ENCODE assay signal across 1 fruit fly cellular context in the genomic region with DNA sequence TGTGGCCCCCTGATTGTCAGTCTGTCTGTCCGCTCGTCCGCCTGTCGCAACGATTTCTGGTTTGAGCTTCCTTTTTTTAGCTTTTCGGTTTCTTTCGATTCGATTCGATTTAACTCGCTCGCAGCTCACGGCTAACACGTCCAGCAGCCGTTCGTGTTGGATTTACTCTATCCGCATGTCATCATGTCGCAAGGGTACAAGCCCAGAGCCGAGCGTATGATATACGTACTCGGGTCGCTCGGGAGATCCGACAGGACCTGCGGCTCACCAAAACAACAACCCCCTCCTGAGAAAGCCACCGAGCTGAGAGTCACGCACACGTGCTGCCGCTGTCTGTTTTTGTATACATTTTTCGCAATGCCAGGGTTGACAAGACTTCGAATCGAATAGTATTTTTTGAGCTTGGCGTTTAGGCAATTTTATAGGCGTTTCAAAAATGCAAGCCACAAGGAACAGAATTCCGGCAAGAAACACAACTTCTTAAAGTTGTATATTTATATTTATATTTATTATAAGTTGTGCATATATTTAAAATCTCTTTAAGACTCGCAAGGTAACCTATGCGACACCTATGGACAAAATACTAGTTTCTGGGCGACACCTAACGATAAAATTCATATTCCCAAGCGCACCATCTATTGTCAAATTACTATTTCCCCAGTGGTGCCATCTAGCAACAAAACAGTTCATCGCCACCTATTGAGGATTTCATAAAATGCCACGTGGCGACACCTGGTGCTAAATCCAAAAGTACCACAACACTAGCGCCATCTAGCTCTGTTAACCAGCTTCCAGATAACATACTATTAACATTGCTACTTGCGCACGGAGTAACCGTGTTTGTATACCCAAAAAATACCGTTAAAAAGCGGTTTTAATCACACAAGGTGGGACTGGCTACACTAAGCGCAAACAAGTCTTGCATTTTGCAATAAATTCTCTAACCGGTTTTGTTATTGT.
TF ChIP-seq lines count a peak whose summit lies in the region.

TSS of gene CG2993 (minus strand) at position 353 of the 960 bp plus-strand sequence.
TSS of gene sgll (plus strand) at position 871 of the 960 bp plus-strand sequence.

TF ChIP-seq in whole organism, embryonic, 481 proteins besides CTCF, POLR2A, EP300 and RAD21 (continued from another document):
- TF ChIP-seq CG4730 (GFP tag; IDR thresholded peaks at IDR 0.05; lab: Robert Waterston, UW): peak; percentile 92
- peak; percentile 86 for TF ChIP-seq cwo (GFP tag; optimal IDR thresholded peaks at IDR 0.05; lab: Kevin White, UChicago)
- TF ChIP-seq ara (GFP tag; IDR thresholded peaks at IDR 0.05; lab: Robert Waterston, UW): peak; percentile 82
- TF ChIP-seq CG7372 (GFP tag; IDR thresholded peaks at IDR 0.05; lab: Robert Waterston, UW): peak; percentile 83
- peak; percentile 78 for TF ChIP-seq Ets97D (GFP tag; optimal IDR thresholded peaks at IDR 0.05; lab: Kevin White, UChicago)
- peak; percentile 97 for TF ChIP-seq CG8944 (GFP tag; optimal IDR thresholded peaks at IDR 0.05; lab: Kevin White, UChicago)
- TF ChIP-seq kah (GFP tag; optimal IDR thresholded peaks at IDR 0.05; lab: Kevin White, UChicago): no peak
- peak; percentile 82 for TF ChIP-seq Usf (GFP tag; optimal IDR thresholded peaks at IDR 0.05; lab: Kevin White, UChicago)
- peak; percentile 66 for TF ChIP-seq Sry-δ (GFP tag; optimal IDR thresholded peaks at IDR 0.05; lab: Kevin White, UChicago)
- peak; percentile 46 for TF ChIP-seq schlank (tag; optimal IDR thresholded peaks at IDR 0.05; lab: Kevin White, UChicago)
- TF ChIP-seq kni (GFP tag; optimal IDR thresholded peaks at IDR 0.05; lab: Kevin White, UChicago): peak; percentile 68
- peak; percentile 84 for TF ChIP-seq CG1792 (GFP tag; optimal IDR thresholded peaks at IDR 0.05; lab: Kevin White, UChicago)
- TF ChIP-seq exex (tag; optimal IDR thresholded peaks at IDR 0.05; lab: Kevin White, UChicago): no peak
- TF ChIP-seq ftz-f1 (GFP tag; optimal IDR thresholded peaks at IDR 0.05; lab: Kevin White, UChicago): peak; percentile 59
- TF ChIP-seq luna (GFP tag; optimal IDR thresholded peaks at IDR 0.05; lab: Kevin White, UChicago): peak; percentile 82
- no peak for TF ChIP-seq Tbp (GFP tag; optimal IDR thresholded peaks at IDR 0.05; lab: Kevin White, UChicago)
- TF ChIP-seq Hand (GFP tag; optimal IDR thresholded peaks at IDR 0.05; lab: Kevin White, UChicago): no peak
- peak; percentile 90 for TF ChIP-seq CG18764 (GFP tag; optimal IDR thresholded peaks at IDR 0.05; lab: Kevin White, UChicago)
- peak; percentile 87 for TF ChIP-seq CG6272 (GFP tag; IDR thresholded peaks at IDR 0.05; lab: Robert Waterston, UW)
- peak; percentile 92 for TF ChIP-seq CG17359 (tag; optimal IDR thresholded peaks at IDR 0.05; lab: Kevin White, UChicago)
- peak; percentile 54 for TF ChIP-seq CG13894 (tag; optimal IDR thresholded peaks at IDR 0.05; lab: Kevin White, UChicago)
- peak; percentile 44 for TF ChIP-seq CG11723 (GFP tag; optimal IDR thresholded peaks at IDR 0.05; lab: Kevin White, UChicago)
- TF ChIP-seq CG12769 (tag; optimal IDR thresholded peaks at IDR 0.05; lab: Kevin White, UChicago): peak; percentile 89
- peak; percentile 91 for TF ChIP-seq slp2 (GFP tag; optimal IDR thresholded peaks at IDR 0.05; lab: Kevin White, UChicago)
- peak; percentile 93 for TF ChIP-seq dysf (GFP tag; IDR thresholded peaks at IDR 0.05; lab: Robert Waterston, UW)
- peak; percentile 20 for TF ChIP-seq yki (optimal IDR thresholded peaks at IDR 0.05; lab: Kevin White, UChicago)
- no peak for TF ChIP-seq CG16813 (GFP tag; IDR thresholded peaks at IDR 0.05; lab: Robert Waterston, UW; ENCODE audit: partially characterized antibody)
- peak; percentile 94 for TF ChIP-seq E2f1 (GFP tag; IDR thresholded peaks at IDR 0.05; lab: Robert Waterston, UW)
- TF ChIP-seq CG12391 (tag; optimal IDR thresholded peaks at IDR 0.05; lab: Kevin White, UChicago): no peak
